Worm (Caenorhabditis elegans) whole organism, midembryonic: ENCODE measurements around the gene Y17G7B.18.

Experiments
- T22C8.4 ChIP-seq: fragments of 200-800 bp; sonication (Bioruptor generic); IDR thresholded peaks from 2 replicates; pipeline ENCODE4 v1.3.6; 2022; ENCODE audit warnings: missing genetic modification characterization, missing compliant biosample characterization
- cog-1 ChIP-seq: sonication (generic microtip); optimal IDR thresholded peaks from 2 replicates; lab custom pipeline; 2016; ENCODE audit warnings: missing genetic modification characterization, missing compliant biosample characterization
- flt-1 ChIP-seq: fragments of 200-800 bp; sonication (Bioruptor generic); IDR thresholded peaks from 2 replicates; pipeline ENCODE4 v1.3.6; 2022; ENCODE audit warnings: missing genetic modification characterization, missing compliant biosample characterization
- klf-2 ChIP-seq: fragments of 200-800 bp; sonication (Bioruptor generic); conservative IDR thresholded peaks from 2 replicates; pipeline ENCODE4 v1.3.6; 2022; ENCODE audit warnings: missing genetic modification reagents, missing genetic modification characterization, missing compliant biosample characterization
- med-1 ChIP-seq: sonication (generic microtip); optimal IDR thresholded peaks from 2 replicates; lab custom pipeline; 2017; ENCODE audit warnings: missing genetic modification characterization, mild to moderate bottlenecking, missing compliant biosample characterization, antibody characterized with exemption, missing genetic modification reagents; ENCODE audit not compliant: insufficient read depth
- ref-1 ChIP-seq: fragments of 200-800 bp; sonication (Bioruptor generic); conservative IDR thresholded peaks from 2 replicates; pipeline ENCODE4 v1.3.6; 2022; ENCODE audit warnings: missing genetic modification reagents, missing genetic modification characterization, missing compliant biosample characterization
- tab-1 ChIP-seq: fragments of 200-800 bp; sonication (Bioruptor generic); IDR thresholded peaks from 2 replicates; pipeline ENCODE4 v1.3.6; 2022; ENCODE audit warnings: missing genetic modification characterization, missing compliant biosample characterization
- ztf-23 ChIP-seq: fragments of 200-800 bp; sonication (Bioruptor generic); IDR thresholded peaks from 2 replicates; pipeline ENCODE4 v1.3.6; 2022; ENCODE audit warnings: missing genetic modification reagents, missing genetic modification characterization, missing compliant biosample characterization
- ztf-29 ChIP-seq: fragments of 200-800 bp; sonication (Bioruptor generic); IDR thresholded peaks from 2 replicates; pipeline ENCODE4 v1.3.6; 2022; ENCODE audit warnings: missing genetic modification reagents, missing genetic modification characterization, missing compliant biosample characterization

The Y17G7B.18 gene

DNA sequence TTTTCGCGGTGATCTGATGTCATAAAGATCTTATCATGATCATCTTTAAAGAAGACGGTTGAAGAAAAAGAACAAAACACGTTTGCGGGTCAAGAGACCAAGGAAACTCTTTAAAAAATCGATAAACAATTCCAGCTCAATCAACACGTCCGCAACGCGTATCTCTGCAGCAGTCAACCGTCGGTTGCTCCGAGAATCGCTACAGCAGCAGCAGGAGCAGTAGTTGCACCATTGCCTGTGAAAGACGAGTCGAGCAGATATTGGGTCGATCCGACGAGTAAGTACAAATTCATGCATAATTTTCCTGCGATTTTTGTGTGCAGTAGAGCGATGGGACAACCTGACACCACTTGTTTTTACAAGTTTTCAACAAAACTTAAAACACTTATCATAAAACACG, 53.1 kb downstream of the Y17G7B.18 start:
- no peak for TF ChIP-seq flt-1 (GFP tag; lab: Robert Waterston, UW)
- TF ChIP-seq T22C8.4 = no peak
- TF ChIP-seq tab-1 (GFP tag; lab: Robert Waterston, UW) = no peak
- no peak for TF ChIP-seq ref-1 (GFP tag; lab: Robert Waterston, UW)
- TF ChIP-seq ztf-23 (GFP tag; lab: Robert Waterston, UW) = no peak
- no peak for TF ChIP-seq ztf-29
- no peak for TF ChIP-seq med-1 (GFP tag; lab: Kevin White, UChicago)
- no peak for TF ChIP-seq klf-2 (GFP tag; lab: Robert Waterston, UW)
- TF ChIP-seq cog-1 = no peak

- no peak for TF ChIP-seq klf-2 (GFP tag; lab: Robert Waterston, UW)
- no peak for TF ChIP-seq med-1 (GFP tag; lab: Kevin White, UChicago)
- no peak for TF ChIP-seq ref-1 (GFP tag; lab: Robert Waterston, UW)
- no peak for TF ChIP-seq cog-1
- TF ChIP-seq ztf-29 = no peak
- TF ChIP-seq ztf-23 (GFP tag; lab: Robert Waterston, UW) = no peak
- TF ChIP-seq T22C8.4 = no peak
- no peak for TF ChIP-seq tab-1 (GFP tag; lab: Robert Waterston, UW)
- TF ChIP-seq flt-1 (GFP tag; lab: Robert Waterston, UW) = no peak
Measured at ce11 chrII:12054150-12054549, 53.5 kb downstream of the Y17G7B.18 start.

DNA sequence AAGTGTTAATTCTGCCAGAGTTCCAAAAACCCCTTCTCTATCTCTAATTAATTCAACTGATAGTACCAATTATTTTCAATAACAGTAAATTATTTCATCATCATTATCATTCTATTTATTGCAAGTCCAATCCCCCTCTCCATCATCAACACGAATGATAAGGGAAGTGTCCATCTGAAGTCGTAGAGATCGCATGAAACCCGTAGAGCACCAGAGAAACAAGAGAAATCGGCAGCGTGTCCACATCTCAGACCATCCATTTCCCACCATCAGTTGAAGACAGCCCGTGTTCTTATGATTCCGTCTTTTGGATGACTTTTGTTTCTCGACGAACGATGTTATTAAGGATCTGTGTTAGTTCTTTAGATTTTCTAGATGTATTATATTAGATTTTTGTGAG, 54.2 kb downstream of the Y17G7B.18 start:
- no peak for TF ChIP-seq T22C8.4
- TF ChIP-seq tab-1 (GFP tag; lab: Robert Waterston, UW) = no peak
- TF ChIP-seq ztf-23 (GFP tag; lab: Robert Waterston, UW) = no peak
- TF ChIP-seq ztf-29 = no peak
- TF ChIP-seq klf-2 (GFP tag; lab: Robert Waterston, UW) = no peak
